Worm (Caenorhabditis elegans) whole organism, L4 larva: ENCODE data around the gene ada-2.

ENCODE experiments used
- F37D6.2 ChIP-seq: sonication (generic microtip); optimal IDR thresholded peaks from 2 replicates; lab custom pipeline; 2016; ENCODE audit warnings: mild to moderate bottlenecking, missing genetic modification characterization, missing compliant biosample characterization
- R02D3.7 ChIP-seq: fragments of 150-350 bp; sonication (generic microtip); optimal IDR thresholded peaks from 3 replicates; lab custom pipeline; 2014; ENCODE audit warnings: missing biosample characterization, missing genetic modification characterization
- T20F7.1 ChIP-seq: fragments of 200-800 bp; sonication (Bioruptor generic); optimal IDR thresholded peaks from 2 replicates; lab custom pipeline; 2018; ENCODE audit warnings: mild to moderate bottlenecking, missing genetic modification characterization, missing compliant biosample characterization
- Y105C5A.15 ChIP-seq: fragments of 200-800 bp; sonication (Bioruptor generic); IDR thresholded peaks from 2 replicates; pipeline ENCODE4 v1.3.6; 2022; ENCODE audit warnings: missing genetic modification characterization, missing compliant biosample characterization
- Y5F2A.4 ChIP-seq: fragments of 200-800 bp; sonication (Bioruptor generic); optimal IDR thresholded peaks from 2 replicates; lab custom pipeline; 2018; ENCODE audit warnings: mild to moderate bottlenecking, missing genetic modification characterization, missing compliant biosample characterization
- Y75B8A.6 ChIP-seq: fragments of 200-800 bp; sonication (Bioruptor generic); IDR thresholded peaks from 2 replicates; pipeline ENCODE4 v1.3.6; 2022; ENCODE audit warnings: missing genetic modification reagents, missing genetic modification characterization, missing compliant biosample characterization
- aha-1 ChIP-seq: fragments of 150-350 bp; peaks from one replicate; lab custom pipeline; 2014; ENCODE audit warnings: missing biosample characterization, missing genetic modification characterization
- aly-2 ChIP-seq: sonication (generic microtip); optimal IDR thresholded peaks from 2 replicates; lab custom pipeline; 2018; ENCODE audit warnings: missing biosample characterization, missing genetic modification characterization
- attf-4 ChIP-seq: sonication (generic microtip); optimal IDR thresholded peaks from 3 replicates; lab custom pipeline; 2017; ENCODE audit warnings: missing biosample characterization, missing genetic modification characterization
- ceh-20 ChIP-seq: fragments of 200-800 bp; sonication (Bioruptor generic); IDR thresholded peaks from 2 replicates; pipeline ENCODE4 v1.3.6; 2022; ENCODE audit warnings: missing genetic modification reagents, missing genetic modification characterization, missing compliant biosample characterization
- ceh-28 ChIP-seq: fragments of 150-350 bp; optimal IDR thresholded peaks from 2 replicates; lab custom pipeline; 2014; ENCODE audit warnings: missing biosample characterization, missing genetic modification reagents, missing genetic modification characterization
- ceh-32 ChIP-seq: sonication (generic microtip); optimal IDR thresholded peaks from 2 replicates; lab custom pipeline; 2016; ENCODE audit warnings: mild to moderate bottlenecking, missing genetic modification characterization, missing compliant biosample characterization; ENCODE audit not compliant: poor library complexity
- ceh-44 ChIP-seq: fragments of 200-800 bp; sonication (Bioruptor generic); IDR thresholded peaks from 2 replicates; pipeline ENCODE4 v1.3.6; 2022; ENCODE audit warnings: missing genetic modification reagents, missing genetic modification characterization, missing compliant biosample characterization
- ces-1 ChIP-seq: fragments of 150-350 bp; sonication (generic microtip); optimal IDR thresholded peaks from 4 replicates; lab custom pipeline; 2014; ENCODE audit warnings: missing biosample characterization, missing genetic modification reagents, missing genetic modification characterization
- daf-19 ChIP-seq: fragments of 200-800 bp; sonication (Bioruptor generic); conservative IDR thresholded peaks from 2 replicates; pipeline ENCODE4 v1.3.6; 2022; ENCODE audit warnings: missing genetic modification characterization, missing compliant biosample characterization
- dmd-6 ChIP-seq: fragments of 200-800 bp; sonication (Bioruptor generic); IDR thresholded peaks from 2 replicates; pipeline ENCODE4 v1.3.6; 2022; ENCODE audit warnings: missing genetic modification reagents, missing genetic modification characterization, missing compliant biosample characterization
- dmd-8 ChIP-seq: fragments of 200-800 bp; sonication (Bioruptor generic); IDR thresholded peaks from 2 replicates; pipeline ENCODE4 v1.3.6; 2022; ENCODE audit warnings: missing genetic modification characterization, missing compliant biosample characterization
- dve-1 ChIP-seq: sonication (generic microtip); optimal IDR thresholded peaks from 2 replicates; lab custom pipeline; 2017; ENCODE audit warnings: antibody characterized with exemption, mild to moderate bottlenecking, missing genetic modification characterization, missing compliant biosample characterization; ENCODE audit not compliant: insufficient read depth
- fkh-10 ChIP-seq: fragments of 150-350 bp; optimal IDR thresholded peaks from 2 replicates; lab custom pipeline; 2014; ENCODE audit warnings: missing biosample characterization, missing genetic modification reagents, missing genetic modification characterization
- gei-8 ChIP-seq: fragments of 200-800 bp; sonication (Bioruptor generic); optimal IDR thresholded peaks from 2 replicates; lab custom pipeline; 2018; ENCODE audit warnings: mild to moderate bottlenecking, missing genetic modification characterization, missing compliant biosample characterization
- hlh-11 ChIP-seq: fragments of 200-800 bp; sonication (Bioruptor generic); optimal IDR thresholded peaks from 2 replicates; lab custom pipeline; 2018; ENCODE audit warnings: mild to moderate bottlenecking, missing genetic modification characterization, missing compliant biosample characterization
- hmg-1.1 ChIP-seq: fragments of 200-800 bp; sonication (Bioruptor generic); IDR thresholded peaks from 2 replicates; pipeline ENCODE4 v1.3.6; 2022; ENCODE audit warnings: missing genetic modification reagents, missing genetic modification characterization, missing compliant biosample characterization
- lim-7 ChIP-seq: fragments of 200-800 bp; sonication (Bioruptor generic); IDR thresholded peaks from 2 replicates; pipeline ENCODE4 v1.3.6; 2022; ENCODE audit warnings: missing genetic modification characterization, missing compliant biosample characterization
- lin-1 ChIP-seq: fragments of 200-800 bp; sonication (Bioruptor generic); IDR thresholded peaks from 2 replicates; pipeline ENCODE4 v1.3.6; 2022; ENCODE audit warnings: missing genetic modification reagents, missing genetic modification characterization, missing compliant biosample characterization
- lin-15B ChIP-seq: fragments of 150-350 bp; sonication (generic microtip); optimal IDR thresholded peaks from 3 replicates; lab custom pipeline; 2014; ENCODE audit warnings: missing biosample characterization, missing genetic modification characterization
- lin-39 ChIP-seq: fragments of 150-350 bp; optimal IDR thresholded peaks from 2 replicates; lab custom pipeline; 2014; ENCODE audit warnings: missing biosample characterization, missing genetic modification reagents, missing genetic modification characterization
- lir-3 ChIP-seq: sonication (generic microtip); optimal IDR thresholded peaks from 2 replicates; lab custom pipeline; 2016; ENCODE audit warnings: mild to moderate bottlenecking, missing genetic modification characterization, missing compliant biosample characterization
- madf-5 ChIP-seq, 2 experiments: fragments of 200-800 bp; sonication (Bioruptor generic); IDR thresholded peaks; 2 replicates each; pipeline ENCODE4 v1.3.6; 2022; ENCODE audit warnings: missing compliant biosample characterization in 2 of 2, missing genetic modification characterization in 2 of 2
- mep-1 ChIP-seq: fragments of 150-350 bp; sonication (generic microtip); optimal IDR thresholded peaks from 3 replicates; lab custom pipeline; 2014; ENCODE audit warnings: missing biosample characterization, missing genetic modification characterization
- mxl-2 ChIP-seq: fragments of 200-800 bp; sonication (Bioruptor generic); conservative IDR thresholded peaks from 2 replicates; pipeline ENCODE4 v1.3.6; 2022; ENCODE audit warnings: missing genetic modification reagents, missing genetic modification characterization, missing compliant biosample characterization
- mxl-3 ChIP-seq: fragments of 200-800 bp; sonication (Bioruptor generic); optimal IDR thresholded peaks from 2 replicates; lab custom pipeline; 2018; ENCODE audit warnings: mild to moderate bottlenecking, missing genetic modification characterization, missing compliant biosample characterization
- nhr-102 ChIP-seq: sonication (generic microtip); optimal IDR thresholded peaks from 2 replicates; lab custom pipeline; 2016; ENCODE audit warnings: mild to moderate bottlenecking, missing genetic modification characterization, moderate library complexity, missing compliant biosample characterization
- nhr-11 ChIP-seq: fragments of 150-350 bp; optimal IDR thresholded peaks from 2 replicates; lab custom pipeline; 2014; ENCODE audit warnings: missing biosample characterization, missing genetic modification characterization
- nhr-111 ChIP-seq: fragments of 200-800 bp; sonication (Bioruptor generic); optimal IDR thresholded peaks from 2 replicates; lab custom pipeline; 2018; ENCODE audit warnings: mild to moderate bottlenecking, missing genetic modification characterization, missing compliant biosample characterization
- nhr-28 ChIP-seq: fragments of 150-350 bp; optimal IDR thresholded peaks from 2 replicates; lab custom pipeline; 2014; ENCODE audit warnings: missing biosample characterization, missing genetic modification characterization
- nhr-42 ChIP-seq: fragments of 200-800 bp; sonication (Bioruptor generic); IDR thresholded peaks from 2 replicates; pipeline ENCODE4 v1.3.6; 2022; ENCODE audit warnings: missing genetic modification characterization, missing compliant biosample characterization
- nhr-6 ChIP-seq: fragments of 150-350 bp; optimal IDR thresholded peaks from 2 replicates; lab custom pipeline; 2014; ENCODE audit warnings: missing biosample characterization, missing genetic modification characterization
- nhr-77 ChIP-seq: fragments of 150-350 bp; optimal IDR thresholded peaks from 2 replicates; lab custom pipeline; 2014; ENCODE audit warnings: missing biosample characterization, missing genetic modification characterization
- saeg-2 ChIP-seq: fragments of 200-800 bp; sonication (Bioruptor generic); IDR thresholded peaks from 2 replicates; pipeline ENCODE4 v1.3.6; 2022; ENCODE audit warnings: missing genetic modification reagents, missing genetic modification characterization, missing compliant biosample characterization
- set-16 ChIP-seq: fragments of 200-800 bp; sonication (Bioruptor generic); IDR thresholded peaks from 2 replicates; pipeline ENCODE4 v1.3.6; 2022; ENCODE audit warnings: missing genetic modification reagents, missing genetic modification characterization, missing compliant biosample characterization
- snpc-4 ChIP-seq: fragments of 150-350 bp; optimal IDR thresholded peaks from 2 replicates; lab custom pipeline; 2014; ENCODE audit warnings: missing biosample characterization, missing genetic modification characterization
- spr-1 ChIP-seq: sonication (generic microtip); optimal IDR thresholded peaks from 2 replicates; lab custom pipeline; 2016; ENCODE audit warnings: mild to moderate bottlenecking, missing genetic modification characterization, missing compliant biosample characterization
- spr-3 ChIP-seq: fragments of 200-800 bp; sonication (Bioruptor generic); optimal IDR thresholded peaks from 2 replicates; lab custom pipeline; 2018; ENCODE audit warnings: mild to moderate bottlenecking, missing genetic modification characterization, missing compliant biosample characterization
- tra-1 ChIP-seq: fragments of 200-800 bp; sonication (Bioruptor generic); IDR thresholded peaks from 2 replicates; pipeline ENCODE4 v1.3.6; 2022; ENCODE audit warnings: missing genetic modification reagents, missing genetic modification characterization, missing compliant biosample characterization
- unc-62 ChIP-seq, 3 experiments: fragments of 150-350 bp in 1 of 3; sonication (generic microtip); optimal IDR thresholded peaks in 2 of 3; peaks in 1 of 3; 1 replicate in 1 of 3; 2 replicates in 2 of 3; lab custom pipeline; 2014 to 2017; ENCODE audit warnings: missing biosample characterization in 3 of 3, missing genetic modification characterization in 3 of 3, missing genetic modification reagents in 3 of 3, missing genotype in 1 of 3
- zag-1 ChIP-seq: fragments of 150-350 bp; optimal IDR thresholded peaks from 2 replicates; lab custom pipeline; 2014; ENCODE audit warnings: missing biosample characterization, missing genetic modification characterization
- zfp-3 ChIP-seq: fragments of 200-800 bp; sonication (Bioruptor generic); conservative IDR thresholded peaks from 2 replicates; pipeline ENCODE4 v1.3.6; 2022; ENCODE audit warnings: missing genetic modification reagents, missing genetic modification characterization, missing compliant biosample characterization
- zip-2 ChIP-seq: fragments of 150-350 bp; optimal IDR thresholded peaks from 2 replicates; lab custom pipeline; 2014; ENCODE audit warnings: missing biosample characterization, missing genetic modification characterization
- ztf-11 ChIP-seq: fragments of 150-350 bp; optimal IDR thresholded peaks from 2 replicates; lab custom pipeline; 2014; ENCODE audit warnings: missing biosample characterization, missing genetic modification characterization
- ztf-7 ChIP-seq: fragments of 150-350 bp; optimal IDR thresholded peaks from 2 replicates; lab custom pipeline; 2014; ENCODE audit warnings: missing biosample characterization, missing genetic modification characterization

Gene ada-2

DNA sequence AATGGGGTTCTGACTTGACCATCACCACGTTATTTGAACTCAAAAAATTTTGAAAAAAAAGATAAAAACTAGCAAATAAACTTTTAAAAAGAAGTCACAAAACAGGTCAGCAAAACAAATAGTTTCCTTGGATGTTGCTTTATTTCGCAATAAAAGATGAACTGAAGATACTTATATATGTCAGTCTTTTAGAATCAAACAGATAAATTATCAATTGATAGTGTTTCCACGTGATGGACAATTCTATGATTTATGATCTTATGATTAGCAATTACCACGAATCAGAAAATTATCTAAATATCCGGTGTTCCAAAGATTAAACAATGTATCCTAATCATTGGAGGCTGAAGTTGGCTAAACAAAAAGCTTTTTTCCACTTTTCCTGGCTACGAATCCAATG lies 35.6 kb downstream of the ada-2 start (continued):
- TF ChIP-seq hlh-11 (peak; percentile 68), ceh-44 (GFP tag; lab: Robert Waterston, UW) (no peak), unc-62 (GFP tag; optimal IDR thresholded peaks at IDR 0.05 in 1 of 2; lab: Kevin White, UChicago) (peak in 1 of 2 experiments; percentile 98), unc-62 (tag; optimal IDR thresholded peaks at IDR 0.05; lab: Kevin White, UChicago) (no peak), set-16 (GFP tag; lab: Robert Waterston, UW) (no peak), hmg-1.1 (GFP tag; lab: Robert Waterston, UW) (no peak), lir-3 (tag; lab: Kevin White, UChicago) (no peak), lin-39 (no peak), zfp-3 (GFP tag; lab: Robert Waterston, UW) (no peak), fkh-10 (GFP tag; lab: Kevin White, UChicago) (no peak), lin-15B (no peak), lin-1 (GFP tag; lab: Robert Waterston, UW) (no peak), F37D6.2 (tag; lab: Kevin White, UChicago) (no peak), daf-19 (GFP tag; lab: Robert Waterston, UW) (no peak), Y5F2A.4 (GFP tag; lab: Kevin White, UChicago) (no peak), Y75B8A.6 (no peak), snpc-4 (tag; lab: Kevin White, UChicago) (no peak), aha-1 (tag; lab: Kevin White, UChicago) (peak; percentile 23), spr-1 (tag; lab: Kevin White, UChicago) (no peak), nhr-77 (tag; lab: Kevin White, UChicago) (no peak), aly-2 (tag; lab: Kevin White, UChicago) (no peak), gei-8 (GFP tag; lab: Kevin White, UChicago) (no peak), mxl-3 (GFP tag; lab: Kevin White, UChicago) (peak; percentile 42), R02D3.7 (tag; lab: Kevin White, UChicago) (no peak), Y105C5A.15 (GFP tag; lab: Robert Waterston, UW) (no peak), ztf-11 (tag; lab: Kevin White, UChicago) (no peak), lim-7 (no peak), nhr-42 (no peak), dve-1 (tag; lab: Kevin White, UChicago) (peak; percentile 74)

DNA sequence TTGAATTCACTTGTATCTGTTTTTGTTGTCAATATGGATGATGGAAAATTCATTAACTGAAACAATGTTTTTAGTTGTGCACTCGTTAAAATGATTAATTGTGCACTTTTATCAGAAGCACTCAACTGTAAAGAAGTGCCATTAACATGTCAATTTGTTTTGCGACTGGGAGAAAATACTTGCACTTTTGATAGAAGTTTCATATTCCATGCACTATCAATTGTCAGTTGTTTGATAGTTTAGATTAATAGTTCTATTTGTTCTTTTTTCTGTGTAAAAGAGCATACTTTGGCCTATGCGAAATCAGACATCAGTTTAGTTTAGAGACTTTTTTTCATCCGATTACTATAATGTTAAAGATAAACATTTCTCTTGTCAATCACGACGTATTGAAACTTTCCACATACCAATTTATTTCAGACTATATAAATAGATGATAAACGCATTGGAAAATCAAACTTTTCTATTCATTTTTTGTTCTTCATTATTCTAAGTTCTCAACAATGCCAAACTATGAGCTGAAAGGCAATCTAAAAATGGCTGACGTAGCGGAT lies 37.9 kb downstream of the ada-2 start, which contains the start of gene C30G12.2:
C30G12.2 (plus strand) TSS at position 504 of the 554 bp plus-strand sequence.
- peak; percentile 88 for TF ChIP-seq ceh-20 (GFP tag; lab: Robert Waterston, UW)
- TF ChIP-seq lim-7 = no peak
- TF ChIP-seq ztf-11 (tag; lab: Kevin White, UChicago) = no peak
- TF ChIP-seq tra-1 = peak; percentile 89
- no peak for TF ChIP-seq nhr-6
- no peak for TF ChIP-seq spr-3
- TF ChIP-seq ceh-28 (tag; lab: Kevin White, UChicago) = no peak
- no peak for TF ChIP-seq Y5F2A.4 (GFP tag; lab: Kevin White, UChicago)
- peak; percentile 36 for TF ChIP-seq aha-1 (tag; lab: Kevin White, UChicago)
- no peak for TF ChIP-seq ztf-7 (tag; lab: Kevin White, UChicago)
- TF ChIP-seq ces-1 (GFP tag; lab: Kevin White, UChicago) = no peak
- TF ChIP-seq fkh-10 (GFP tag; lab: Kevin White, UChicago) = no peak
- no peak for TF ChIP-seq madf-5 (GFP tag; IDR thresholded peaks at IDR 0.05; lab: Robert Waterston, UW)
- no peak for TF ChIP-seq mep-1 (tag; lab: Kevin White, UChicago)
- no peak for TF ChIP-seq zag-1 (tag; lab: Kevin White, UChicago)
- TF ChIP-seq gei-8 (GFP tag; lab: Kevin White, UChicago) = no peak
- no peak for TF ChIP-seq mxl-2 (GFP tag; lab: Robert Waterston, UW)
- peak; percentile 86 for TF ChIP-seq nhr-102 (tag; lab: Kevin White, UChicago)
- no peak for TF ChIP-seq zip-2 (tag; lab: Kevin White, UChicago)
- TF ChIP-seq T20F7.1 = peak; percentile 55
- no peak for TF ChIP-seq nhr-111 (GFP tag; lab: Kevin White, UChicago)
- peak; percentile 58 for TF ChIP-seq nhr-28 (tag; lab: Kevin White, UChicago)
- TF ChIP-seq saeg-2 (GFP tag; lab: Robert Waterston, UW) = no peak
- TF ChIP-seq nhr-77 (tag; lab: Kevin White, UChicago) = no peak
- no peak for TF ChIP-seq attf-4 (tag; lab: Kevin White, UChicago)
- peak; percentile 100 for TF ChIP-seq dmd-6 (GFP tag; lab: Robert Waterston, UW)
- TF ChIP-seq R02D3.7 (tag; lab: Kevin White, UChicago) = no peak
- no peak for TF ChIP-seq dmd-8 (GFP tag; lab: Robert Waterston, UW)
- TF ChIP-seq ceh-32 (tag; lab: Kevin White, UChicago) = no peak
- no peak for TF ChIP-seq nhr-11 (tag; lab: Kevin White, UChicago)
